Worm (Caenorhabditis elegans) whole organism, late embryonic: ENCODE measurements around the gene CD4.8.

Experiments
- ahr-1 ChIP-seq: sonication (generic microtip); optimal IDR thresholded peaks from 2 replicates; lab custom pipeline; 2016; ENCODE audit warnings: missing genetic modification characterization, missing compliant biosample characterization
- ceh-22 ChIP-seq: sonication (generic microtip); optimal IDR thresholded peaks from 2 replicates; lab custom pipeline; 2017; ENCODE audit warnings: missing biosample characterization, missing genetic modification characterization
- fkh-10 ChIP-seq: fragments of 150-350 bp; optimal IDR thresholded peaks from 2 replicates; lab custom pipeline; 2014; ENCODE audit warnings: missing biosample characterization, missing genetic modification reagents, missing genetic modification characterization
- mec-3 ChIP-seq: sonication (generic microtip); optimal IDR thresholded peaks from 2 replicates; lab custom pipeline; 2016; ENCODE audit warnings: borderline replicate concordance, missing genetic modification characterization, missing compliant biosample characterization
- nfya-1 ChIP-seq: sonication (generic microtip); optimal IDR thresholded peaks from 2 replicates; lab custom pipeline; 2017; ENCODE audit warnings: missing genetic modification characterization, mild to moderate bottlenecking, missing compliant biosample characterization, antibody characterized with exemption, moderate library complexity
- pqm-1 ChIP-seq: sonication (generic microtip); optimal IDR thresholded peaks from 2 replicates; lab custom pipeline; 2016; ENCODE audit warnings: missing genetic modification characterization, missing compliant biosample characterization
- sox-2 ChIP-seq: fragments of 200-800 bp; sonication (Bioruptor generic); IDR thresholded peaks from 2 replicates; pipeline ENCODE4 v1.3.6; 2022; ENCODE audit warnings: missing genetic modification reagents, missing genetic modification characterization, missing compliant biosample characterization
- sox-4 ChIP-seq: sonication (generic microtip); optimal IDR thresholded peaks from 2 replicates; lab custom pipeline; 2017; ENCODE audit warnings: mild to moderate bottlenecking, missing genetic modification characterization, inconsistent platforms, missing compliant biosample characterization
- unc-86 ChIP-seq: sonication (generic microtip); optimal IDR thresholded peaks from 2 replicates; lab custom pipeline; 2016; ENCODE audit warnings: missing genetic modification characterization, missing compliant biosample characterization

DNA sequence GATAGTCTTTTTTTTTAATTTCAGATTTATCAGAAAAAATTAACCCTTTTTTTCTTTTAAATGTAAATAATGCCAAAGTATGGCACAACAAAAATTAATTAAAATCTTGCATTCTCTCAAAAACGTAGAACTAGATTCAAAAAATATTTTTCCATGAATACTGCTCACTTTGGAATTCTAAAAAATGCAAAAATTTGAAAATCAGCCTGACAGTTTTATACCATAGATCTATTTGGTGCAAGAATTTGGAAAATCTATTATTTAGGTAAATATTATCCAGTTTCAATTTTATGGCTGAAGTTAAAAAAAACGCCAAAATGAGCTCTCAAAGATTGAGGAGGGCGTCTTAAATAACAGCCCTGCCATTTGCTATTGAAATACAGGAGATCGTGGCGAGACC is 21.5 kb downstream of the CD4.8 start:
- TF ChIP-seq pqm-1 (tag; lab: Kevin White, UChicago) (no peak), sox-4 (no peak), sox-2 (GFP tag; lab: Robert Waterston, UW) (no peak), fkh-10 (GFP tag; lab: Kevin White, UChicago) (no peak), nfya-1 (tag; lab: Kevin White, UChicago) (no peak), ceh-22 (tag; lab: Kevin White, UChicago) (no peak), unc-86 (no peak), ahr-1 (tag; lab: Kevin White, UChicago) (no peak), mec-3 (tag; lab: Kevin White, UChicago) (no peak)
